Worm (Caenorhabditis elegans): Measurements from ENCODE around the gene Y54G2A.77.
A peak's percentile ranks its signal among the peaks of the same experiment; 100 is the strongest.
"Not testable (repeated sequence)": the region's sequence is repeated elsewhere in the genome, so short reads cannot be mapped to it uniquely, and the experiment has no call there.

Y54G2A.77 gene

ce11 chrIV:2788389-2788788, 25.9 kb downstream of the Y54G2A.77 start, which contains the start of gene atln-1:
TSS of gene atln-1 (plus strand) at chrIV:2788689.
- not testable (repeated sequence) for TF ChIP-seq zag-1 (tag; optimal IDR thresholded peaks at IDR 0.05); fkh-4 (tag; optimal IDR thresholded peaks at IDR 0.05; ENCODE audit: borderline replicate concordance); dpl-1 (GFP tag; optimal IDR thresholded peaks at IDR 0.05)

- TF ChIP-seq fkh-4 (tag; optimal IDR thresholded peaks at IDR 0.05; ENCODE audit: borderline replicate concordance) = no peak
- TF ChIP-seq efl-1 (optimal IDR thresholded peaks at IDR 0.05) = no peak
- peak in 1 of 2 experiments; percentile 25 for TF ChIP-seq efl-1 (GFP tag; optimal IDR thresholded peaks at IDR 0.05 in 1 of 2)
- no peak for TF ChIP-seq hlh-17 (GFP tag; optimal IDR thresholded peaks at IDR 0.05; ENCODE audit: borderline replicate concordance)
Measured at ce11 chrIV:2793956-2794355, 31.5 kb downstream of the Y54G2A.77 start.

- no peak for TF ChIP-seq swsn-7 (tag; optimal IDR thresholded peaks at IDR 0.05)
- no peak for TF ChIP-seq nhr-84 (tag; optimal IDR thresholded peaks at IDR 0.05)
- TF ChIP-seq lin-35 (GFP tag; optimal IDR thresholded peaks at IDR 0.05) = peak in 1 of 2 experiments; percentile 38
- TF ChIP-seq elt-2 (tag; optimal IDR thresholded peaks at IDR 0.05) = peak; percentile 63
Measured at ce11 chrIV:2798339-2798738, 35.9 kb downstream of the Y54G2A.77 start, which contains the start of gene Y54G2A.52. TSS of gene Y54G2A.52 (minus strand) at chrIV:2798686.

- TF ChIP-seq mef-2 (tag; optimal IDR thresholded peaks at IDR 0.05) (no peak), ces-1 (GFP tag; optimal IDR thresholded peaks at IDR 0.05) (no peak), snu-23 (GFP tag; optimal IDR thresholded peaks at IDR 0.05) (peak; percentile 4), egl-13 (tag; optimal IDR thresholded peaks at IDR 0.05) (no peak), nhr-11 (tag; optimal IDR thresholded peaks at IDR 0.05) (no peak)
Measured at ce11 chrIV:2799389-2799788, 36.9 kb downstream of the Y54G2A.77 start, which contains the start of gene Y54G2A.10. TSS of gene Y54G2A.10 (plus strand) at chrIV:2799689.

ce11 chrIV:2799890-2800289, 37.4 kb downstream of the Y54G2A.77 start:
- no peak for TF ChIP-seq nhr-28 (tag; optimal IDR thresholded peaks at IDR 0.05)
- no peak for TF ChIP-seq isw-1 (GFP tag; IDR thresholded peaks at IDR 0.05)
- TF ChIP-seq mab-9 (GFP tag; IDR thresholded peaks at IDR 0.05) = no peak
- no peak for TF ChIP-seq mef-2 (tag; optimal IDR thresholded peaks at IDR 0.05)
- TF ChIP-seq efl-1 (optimal IDR thresholded peaks at IDR 0.05) = no peak
- TF ChIP-seq efl-1 (GFP tag; optimal IDR thresholded peaks at IDR 0.05 in 1 of 2) = peak in 1 of 2 experiments; percentile 41
- TF ChIP-seq fkh-8 (tag; optimal IDR thresholded peaks at IDR 0.05) = no peak

- TF ChIP-seq tlp-1 (tag; optimal IDR thresholded peaks at IDR 0.05) (no peak), nhr-71 (tag; optimal IDR thresholded peaks at IDR 0.05) (peak; percentile 6), hpl-2 (GFP tag; optimal IDR thresholded peaks at IDR 0.05) (peak; percentile 4), efl-1 (optimal IDR thresholded peaks at IDR 0.05) (peak in 1 of 2 experiments; percentile 48), efl-1 (GFP tag; optimal IDR thresholded peaks at IDR 0.05 in 1 of 2) (peak in 1 of 2 experiments; percentile 3), egl-27 (tag; optimal IDR thresholded peaks at IDR 0.05) (no peak), rnt-1 (tag; optimal IDR thresholded peaks at IDR 0.05) (peak; percentile 9)
Measured at ce11 chrIV:2801004-2801403, 38.5 kb downstream of the Y54G2A.77 start.

- not testable (repeated sequence) for TF ChIP-seq alr-1 (tag; optimal IDR thresholded peaks at IDR 0.05; ENCODE audit: borderline replicate concordance); C16A3.4 (tag; optimal IDR thresholded peaks at IDR 0.05); unc-86 (tag; optimal IDR thresholded peaks at IDR 0.05)
Measured at ce11 chrIV:2801558-2801957, 39.1 kb downstream of the Y54G2A.77 start, which contains the start of gene Y54G2A.44. TSS of gene Y54G2A.44 (plus strand) at chrIV:2801858.

- TF ChIP-seq efl-1 (optimal IDR thresholded peaks at IDR 0.05) = no peak
- peak in 1 of 2 experiments; percentile 85 for TF ChIP-seq efl-1 (GFP tag; optimal IDR thresholded peaks at IDR 0.05 in 1 of 2)
- no peak for TF ChIP-seq ceh-82 (tag; optimal IDR thresholded peaks at IDR 0.05)
- TF ChIP-seq nhr-20 (tag; optimal IDR thresholded peaks at IDR 0.05) = no peak
- TF ChIP-seq mep-1 (tag; optimal IDR thresholded peaks at IDR 0.05) = no peak
- TF ChIP-seq C04F5.9 (tag; optimal IDR thresholded peaks at IDR 0.05) = no peak
Measured at ce11 chrIV:2802193-2802592, 39.7 kb downstream of the Y54G2A.77 start.

All from whole organism, L1 larva.